Worm (Caenorhabditis elegans) whole organism, L3 larva: ENCODE data around the gene math-6.

Experiments used
- R02D3.7 ChIP-seq: fragments of 150-350 bp; optimal IDR thresholded peaks from 2 replicates; lab custom pipeline; 2014; ENCODE audit warnings: missing biosample characterization, missing genetic modification characterization
- ZK546.5 ChIP-seq: sonication (generic microtip); optimal IDR thresholded peaks from 2 replicates; lab custom pipeline; 2017; ENCODE audit warnings: missing biosample characterization, missing genetic modification characterization
- ceh-16 ChIP-seq: sonication (generic microtip); optimal IDR thresholded peaks from 2 replicates; lab custom pipeline; 2017; ENCODE audit warnings: missing biosample characterization, missing genetic modification characterization
- ceh-82 ChIP-seq: fragments of 150-350 bp; optimal IDR thresholded peaks from 2 replicates; lab custom pipeline; 2014; ENCODE audit warnings: missing biosample characterization, missing genetic modification characterization
- ceh-9 ChIP-seq: sonication (generic microtip); optimal IDR thresholded peaks from 2 replicates; lab custom pipeline; 2018; ENCODE audit warnings: missing biosample characterization, missing genetic modification characterization
- daf-12 ChIP-seq: fragments of 150-350 bp; optimal IDR thresholded peaks from 2 replicates; lab custom pipeline; 2014; ENCODE audit warnings: missing biosample characterization, missing genetic modification reagents, missing genetic modification characterization
- egl-27 ChIP-seq: sonication (generic microtip); optimal IDR thresholded peaks from 4 replicates; lab custom pipeline; 2017; ENCODE audit warnings: missing biosample characterization, missing genetic modification reagents, missing genetic modification characterization
- elt-1 ChIP-seq: fragments of 150-350 bp; optimal IDR thresholded peaks from 2 replicates; lab custom pipeline; 2014; ENCODE audit warnings: missing biosample characterization, missing genetic modification characterization
- elt-2 ChIP-seq: sonication (generic microtip); optimal IDR thresholded peaks from 2 replicates; lab custom pipeline; 2016; ENCODE audit warnings: missing genetic modification reagents, mild to moderate bottlenecking, missing genetic modification characterization, missing compliant biosample characterization
- elt-3 ChIP-seq, 3 experiments: fragments of 150-350 bp in 1 of 3; sonication (generic microtip) in 2 of 3; optimal IDR thresholded peaks; 2 replicates in 2 of 3; 4 replicates in 1 of 3; lab custom pipeline; 2014 to 2017; ENCODE audit warnings: missing biosample characterization in 3 of 3, missing genetic modification characterization in 3 of 3
- eor-1 ChIP-seq, 2 experiments: fragments of 150-350 bp; optimal IDR thresholded peaks; 2 replicates each; lab custom pipeline; 2014 to 2018; ENCODE audit warnings: missing biosample characterization in 2 of 2, missing genetic modification characterization in 2 of 2
- fkh-10 ChIP-seq: sonication (generic microtip); optimal IDR thresholded peaks from 2 replicates; lab custom pipeline; 2017; ENCODE audit warnings: missing biosample characterization, missing genetic modification reagents, missing genetic modification characterization
- fos-1 ChIP-seq: fragments of 150-350 bp; optimal IDR thresholded peaks from 2 replicates; lab custom pipeline; 2014; ENCODE audit warnings: missing biosample characterization, missing genetic modification characterization
- hmg-11 ChIP-seq: sonication (generic microtip); optimal IDR thresholded peaks from 2 replicates; lab custom pipeline; 2016; ENCODE audit warnings: missing genetic modification characterization, missing compliant biosample characterization
- lin-15B ChIP-seq: fragments of 150-350 bp; optimal IDR thresholded peaks from 2 replicates; lab custom pipeline; 2014; ENCODE audit warnings: missing biosample characterization, missing genetic modification characterization
- lsy-12 ChIP-seq: sonication (generic microtip); optimal IDR thresholded peaks from 2 replicates; lab custom pipeline; 2016; ENCODE audit warnings: mild to moderate bottlenecking, missing genetic modification characterization, missing compliant biosample characterization
- mdl-1 ChIP-seq: fragments of 150-350 bp; optimal IDR thresholded peaks from 2 replicates; lab custom pipeline; 2014; ENCODE audit warnings: missing biosample characterization, missing genetic modification characterization
- mml-1 ChIP-seq: fragments of 150-350 bp; sonication (generic microtip); optimal IDR thresholded peaks from 3 replicates; lab custom pipeline; 2014; ENCODE audit warnings: missing biosample characterization, missing genetic modification characterization
- nfya-1 ChIP-seq: sonication (generic microtip); optimal IDR thresholded peaks from 2 replicates; lab custom pipeline; 2017; ENCODE audit warnings: missing genetic modification characterization, mild to moderate bottlenecking, missing compliant biosample characterization, antibody characterized with exemption, moderate library complexity; ENCODE audit not compliant: insufficient read depth
- nhr-11 ChIP-seq: fragments of 150-350 bp; optimal IDR thresholded peaks from 2 replicates; lab custom pipeline; 2014; ENCODE audit warnings: missing biosample characterization, missing genetic modification characterization
- nhr-237 ChIP-seq: fragments of 150-350 bp; optimal IDR thresholded peaks from 2 replicates; lab custom pipeline; 2014; ENCODE audit warnings: missing biosample characterization, missing genetic modification characterization
- nhr-25 ChIP-seq: sonication (generic microtip); optimal IDR thresholded peaks from 2 replicates; lab custom pipeline; 2017; ENCODE audit warnings: missing biosample characterization, missing genetic modification characterization
- nhr-43 ChIP-seq: sonication (generic microtip); optimal IDR thresholded peaks from 2 replicates; lab custom pipeline; 2016; ENCODE audit warnings: mild to moderate bottlenecking, missing genetic modification characterization, missing compliant biosample characterization; ENCODE audit not compliant: poor library complexity, severe bottlenecking
- nhr-67 ChIP-seq: fragments of 150-350 bp; optimal IDR thresholded peaks from 2 replicates; lab custom pipeline; 2014; ENCODE audit warnings: missing biosample characterization, missing genetic modification characterization
- nhr-76 ChIP-seq: fragments of 150-350 bp; sonication (generic microtip); optimal IDR thresholded peaks from 5 replicates; lab custom pipeline; 2014; ENCODE audit warnings: missing biosample characterization, missing genetic modification characterization
- nhr-77 ChIP-seq: fragments of 150-350 bp; optimal IDR thresholded peaks from 2 replicates; lab custom pipeline; 2014; ENCODE audit warnings: missing biosample characterization, missing genetic modification characterization
- pha-4 ChIP-seq: fragments of 150-350 bp; optimal IDR thresholded peaks from 2 replicates; lab custom pipeline; 2014; ENCODE audit warnings: missing biosample characterization, missing genetic modification reagents, missing genetic modification characterization
- pqm-1 ChIP-seq: fragments of 150-350 bp; optimal IDR thresholded peaks from 2 replicates; lab custom pipeline; 2017; ENCODE audit warnings: missing biosample characterization, missing genetic modification characterization, inconsistent platforms
- snpc-4 ChIP-seq: fragments of 150-350 bp; optimal IDR thresholded peaks from 2 replicates; lab custom pipeline; 2014; ENCODE audit warnings: missing biosample characterization, missing genetic modification characterization
- tbx-2 ChIP-seq: sonication (generic microtip); optimal IDR thresholded peaks from 2 replicates; lab custom pipeline; 2016; ENCODE audit warnings: mild to moderate bottlenecking, missing genetic modification characterization, missing compliant biosample characterization
- unc-39 ChIP-seq: sonication (generic microtip); optimal IDR thresholded peaks from 4 replicates; lab custom pipeline; 2017; ENCODE audit warnings: missing biosample characterization, missing genetic modification characterization
- unc-62 ChIP-seq: fragments of 150-350 bp; sonication (generic microtip); optimal IDR thresholded peaks from 4 replicates; lab custom pipeline; 2014; ENCODE audit warnings: missing biosample characterization, missing genetic modification reagents, missing genetic modification characterization
- zag-1 ChIP-seq: fragments of 150-350 bp; optimal IDR thresholded peaks from 2 replicates; lab custom pipeline; 2014; ENCODE audit warnings: missing biosample characterization, missing genetic modification characterization
- ztf-11 ChIP-seq: fragments of 150-350 bp; optimal IDR thresholded peaks from 2 replicates; lab custom pipeline; 2014; ENCODE audit warnings: missing biosample characterization, missing genetic modification characterization

math-6 gene

DNA sequence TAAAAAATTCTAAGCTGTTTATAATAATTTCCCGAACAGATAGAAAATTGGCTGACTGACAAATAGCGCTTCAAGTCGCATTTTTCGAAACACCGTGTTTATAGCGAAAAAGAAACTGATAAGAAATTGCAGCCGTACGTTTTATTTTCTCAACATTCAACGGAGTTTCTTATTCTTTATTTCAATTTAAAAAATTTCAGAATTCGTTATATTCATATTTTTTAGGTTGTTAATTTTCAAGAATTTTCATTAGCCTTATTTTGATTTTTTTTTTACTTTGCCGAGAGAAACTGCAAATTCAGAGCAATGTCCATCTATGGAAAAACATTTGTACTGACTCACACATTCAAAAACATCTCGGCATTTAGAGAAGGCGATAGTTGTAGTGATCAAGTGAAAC, 13.4 kb upstream of the math-6 start, which contains the start of gene C46F9.6:
TSS of gene C46F9.6 (plus strand) at position 301 of the 400 bp plus-strand sequence.
- no peak for TF ChIP-seq snpc-4
- TF ChIP-seq elt-2 (tag; lab: Kevin White, UChicago): peak; percentile 19
- no peak for TF ChIP-seq ceh-16
- no peak for TF ChIP-seq mml-1 (tag; lab: Kevin White, UChicago)
- no peak for TF ChIP-seq nhr-237 (tag; lab: Kevin White, UChicago)
- TF ChIP-seq lin-15B: no peak
- TF ChIP-seq hmg-11 (tag; lab: Kevin White, UChicago): no peak

DNA sequence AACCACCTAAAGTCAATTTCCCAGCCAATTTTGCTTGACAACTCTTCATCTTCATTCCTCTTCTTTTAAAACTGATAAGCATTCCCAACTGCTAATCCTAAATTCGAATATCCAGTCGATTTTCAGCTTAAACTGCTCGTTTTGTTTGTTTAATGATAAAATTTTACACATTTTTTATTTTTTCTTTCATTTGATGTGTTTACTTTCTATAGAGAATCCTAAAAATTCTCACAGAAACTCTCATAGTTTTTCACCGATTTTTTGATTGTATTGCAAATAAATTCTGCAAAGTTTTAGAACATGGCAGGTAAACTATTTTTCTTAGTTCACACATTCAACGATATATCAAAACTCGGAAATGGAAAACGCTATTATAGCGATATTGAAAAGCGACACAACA, 11.2 kb upstream of the math-6 start, which contains the start of gene math-25:
TSS of gene math-25 (plus strand) at position 301 of the 400 bp plus-strand sequence.
- TF ChIP-seq unc-62 (GFP tag; lab: Kevin White, UChicago) (no peak), unc-39 (tag; lab: Kevin White, UChicago) (no peak), nhr-11 (tag; lab: Kevin White, UChicago) (no peak), pqm-1 (tag; lab: Kevin White, UChicago) (no peak), ceh-9 (tag; lab: Kevin White, UChicago) (no peak), nfya-1 (tag; lab: Kevin White, UChicago) (no peak), ZK546.5 (tag; lab: Kevin White, UChicago) (no peak), R02D3.7 (tag; lab: Kevin White, UChicago) (no peak), ceh-82 (tag; lab: Kevin White, UChicago) (no peak)
- TF ChIP-seq, all 47 proteins: peak for 0

- TF ChIP-seq nhr-43 (tag; lab: Kevin White, UChicago): no peak
Measured at ce11 chrII:1895278-1895677, 10.7 kb upstream of the math-6 start, which contains the start of gene C46F9.5. C46F9.5 (plus strand) TSS chrII:1895578.

DNA sequence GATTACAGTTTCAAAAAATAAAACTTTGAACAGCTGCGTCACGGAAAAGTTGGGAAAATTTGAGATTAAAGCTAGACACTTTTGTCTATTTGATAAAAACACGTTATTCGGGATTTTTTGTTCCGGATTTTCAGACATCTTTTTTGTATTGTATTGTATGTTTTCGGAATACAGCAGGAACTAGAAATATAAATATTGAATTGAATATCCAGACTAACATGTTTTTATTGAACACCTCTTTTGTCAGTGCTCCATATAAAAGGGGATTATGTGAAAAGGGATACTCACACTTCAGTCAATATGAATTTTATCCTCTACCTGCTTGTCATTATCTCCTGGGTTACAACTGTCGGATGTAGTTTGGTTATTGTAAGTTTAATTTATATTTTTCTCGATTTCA, 9.4 kb upstream of the math-6 start, which contains the start of gene C16C4.1:
TSS of gene C16C4.1 (plus strand) at position 301 of the 400 bp plus-strand sequence.
- no peak for TF ChIP-seq nfya-1 (tag; lab: Kevin White, UChicago)
- TF ChIP-seq, all 47 proteins: peak for 0

DNA sequence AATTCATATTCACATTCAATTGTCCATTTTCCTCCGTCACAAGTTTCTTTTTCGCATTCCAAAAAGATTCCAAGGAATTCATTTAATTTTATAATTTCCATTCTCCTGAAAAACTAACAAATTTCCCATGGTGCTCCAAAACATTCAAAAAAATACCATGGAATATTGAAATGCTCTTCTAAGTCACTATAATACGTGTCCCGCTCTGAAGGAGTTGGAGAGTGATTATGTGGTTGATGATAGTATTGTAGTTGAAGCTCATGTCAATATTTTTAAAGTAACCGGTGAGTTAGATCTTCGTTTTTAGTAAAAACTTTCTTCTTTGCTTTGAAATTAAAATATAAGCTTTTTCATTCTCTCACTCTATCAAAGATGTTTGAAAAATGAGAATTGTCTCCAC, 6.1 kb upstream of the math-6 start, which contains the start of gene math-9:
TSS of gene math-9 (minus strand) at position 101 of the 400 bp plus-strand sequence.
- TF ChIP-seq pha-4 (tag; lab: Kevin White, UChicago) (no peak), nhr-77 (tag; lab: Kevin White, UChicago) (no peak), elt-1 (tag; lab: Kevin White, UChicago) (no peak), zag-1 (tag; lab: Kevin White, UChicago) (no peak), egl-27 (no peak), fkh-10 (GFP tag; lab: Kevin White, UChicago) (no peak), nhr-76 (tag; lab: Kevin White, UChicago) (no peak), daf-12 (tag; lab: Kevin White, UChicago) (no peak), lsy-12 (no peak), tbx-2 (tag; lab: Kevin White, UChicago) (no peak), eor-1 (tag; optimal IDR thresholded peaks at IDR 0.05; lab: Kevin White, UChicago) (no peak), nhr-25 (tag; lab: Kevin White, UChicago) (no peak), R02D3.7 (tag; lab: Kevin White, UChicago) (no peak), nhr-67 (tag; lab: Kevin White, UChicago) (no peak), fos-1 (tag; lab: Kevin White, UChicago) (no peak), mdl-1 (no peak), elt-2 (tag; lab: Kevin White, UChicago) (no peak), ztf-11 (tag; lab: Kevin White, UChicago) (no peak)

DNA sequence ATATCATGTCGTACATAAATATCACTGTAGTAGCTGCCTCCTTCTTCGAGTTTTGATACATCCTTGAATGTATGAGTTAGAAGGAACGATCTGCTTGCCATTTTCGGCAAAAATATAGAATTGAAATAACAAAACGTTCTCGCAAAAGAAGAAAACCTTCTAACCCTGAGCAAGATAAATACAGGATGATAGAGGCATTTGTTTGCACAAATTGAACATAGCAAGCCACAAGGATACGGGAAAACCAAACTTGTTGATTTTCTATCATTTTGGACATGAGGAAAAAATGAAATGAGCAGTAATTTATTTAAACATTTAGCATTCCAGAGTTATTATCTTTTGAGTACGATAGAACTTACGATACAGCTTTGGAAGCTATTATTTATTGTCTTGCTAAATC, 4.5 kb upstream of the math-6 start, which contains the start of gene math-8:
TSS of gene math-8 (minus strand) at position 101 of the 400 bp plus-strand sequence.
- TF ChIP-seq ztf-11 (tag; lab: Kevin White, UChicago) (no peak), ZK546.5 (tag; lab: Kevin White, UChicago) (no peak), elt-3 (tag; optimal IDR thresholded peaks at IDR 0.05; lab: Kevin White, UChicago) (no peak)
- TF ChIP-seq, all 47 proteins: peak for 0
